Worm (Caenorhabditis elegans) whole organism, L3 larva: ENCODE measurements around the gene R03D7.8.
A peak's percentile ranks its signal among the peaks of the same experiment; 100 is the strongest.

ENCODE experiments used
- R02D3.7 ChIP-seq: fragments of 150-350 bp; optimal IDR thresholded peaks from 2 replicates; lab custom pipeline; 2014; ENCODE audit warnings: missing biosample characterization, missing genetic modification characterization
- ZK546.5 ChIP-seq: sonication (generic microtip); optimal IDR thresholded peaks from 2 replicates; lab custom pipeline; 2017; ENCODE audit warnings: missing biosample characterization, missing genetic modification characterization
- ama-1 ChIP-seq: fragments of 150-350 bp; optimal IDR thresholded peaks from 2 replicates; lab custom pipeline; 2018
- fkh-2 ChIP-seq: fragments of 150-350 bp; optimal IDR thresholded peaks from 2 replicates; lab custom pipeline; 2014; ENCODE audit warnings: missing biosample characterization, missing genetic modification reagents, missing genetic modification characterization
- lin-15B ChIP-seq: fragments of 150-350 bp; optimal IDR thresholded peaks from 2 replicates; lab custom pipeline; 2014; ENCODE audit warnings: missing biosample characterization, missing genetic modification characterization
- mdl-1 ChIP-seq: fragments of 150-350 bp; optimal IDR thresholded peaks from 2 replicates; lab custom pipeline; 2014; ENCODE audit warnings: missing biosample characterization, missing genetic modification characterization
- nfya-1 ChIP-seq: sonication (generic microtip); optimal IDR thresholded peaks from 2 replicates; lab custom pipeline; 2017; ENCODE audit warnings: missing genetic modification characterization, mild to moderate bottlenecking, missing compliant biosample characterization, antibody characterized with exemption, moderate library complexity; ENCODE audit not compliant: insufficient read depth
- nhr-237 ChIP-seq: fragments of 150-350 bp; optimal IDR thresholded peaks from 2 replicates; lab custom pipeline; 2014; ENCODE audit warnings: missing biosample characterization, missing genetic modification characterization
- snpc-4 ChIP-seq: fragments of 150-350 bp; optimal IDR thresholded peaks from 2 replicates; lab custom pipeline; 2014; ENCODE audit warnings: missing biosample characterization, missing genetic modification characterization
- unc-62 ChIP-seq: fragments of 150-350 bp; sonication (generic microtip); optimal IDR thresholded peaks from 4 replicates; lab custom pipeline; 2014; ENCODE audit warnings: missing biosample characterization, missing genetic modification reagents, missing genetic modification characterization

- no peak for TF ChIP-seq lin-15B (tag; lab: Kevin White, UChicago)
- peak; percentile 16 for TF ChIP-seq unc-62 (GFP tag; lab: Kevin White, UChicago)
- no peak for TF ChIP-seq nfya-1 (tag; lab: Kevin White, UChicago)
- TF ChIP-seq mdl-1 (tag; lab: Kevin White, UChicago): no peak
- TF ChIP-seq nhr-237: no peak
- no peak for TF ChIP-seq snpc-4
- TF ChIP-seq R02D3.7 (tag; lab: Kevin White, UChicago): no peak
- no peak for TF ChIP-seq ama-1 (lab: Kevin White, UChicago)
- no peak for TF ChIP-seq ZK546.5 (tag; lab: Kevin White, UChicago)
- no peak for TF ChIP-seq fkh-2 (tag; lab: Kevin White, UChicago)
Measured at ce11 chrII:10959138-10959537, 2.4 kb upstream of the R03D7.8 start.
